Comparison of ENCODE assay signal across 3 fruit fly cellular contexts in genomic region chr3R:30734576-30734975, dm6.
A peak's percentile ranks its signal among the peaks of the same experiment; 100 is the strongest.
TF ChIP-seq lines count a peak whose summit lies in the region.

No protein-coding gene starts in this region.

- no peak for TF ChIP-seq CTCF in whole organism, embryonic (GFP tag; optimal IDR thresholded peaks at IDR 0.05; lab: Kevin White, UChicago)

TF ChIP-seq in whole organism, embryonic, 481 proteins besides CTCF, POLR2A, EP300 and RAD21 (continues in another document):
- no peak for TF ChIP-seq CG14965 (GFP tag; optimal IDR thresholded peaks at IDR 0.05; lab: Kevin White, UChicago; ENCODE audit: borderline replicate concordance)
- peak; percentile 13 for TF ChIP-seq Sox100B (GFP tag; optimal IDR thresholded peaks at IDR 0.05; lab: Kevin White, UChicago)
- no peak for TF ChIP-seq Dfd (GFP tag; optimal IDR thresholded peaks at IDR 0.05; lab: Kevin White, UChicago)
- TF ChIP-seq CG17829 (tag; optimal IDR thresholded peaks at IDR 0.05; lab: Kevin White, UChicago), result peak; percentile 57
- no peak for TF ChIP-seq CG34376 (GFP tag; optimal IDR thresholded peaks at IDR 0.05; lab: Kevin White, UChicago)
- no peak for TF ChIP-seq lov (optimal IDR thresholded peaks at IDR 0.05; lab: Kevin White, UChicago)
- no peak for TF ChIP-seq lov (GFP tag; IDR thresholded peaks at IDR 0.05; lab: Robert Waterston, UW)
- TF ChIP-seq CG18619 (GFP tag; optimal IDR thresholded peaks at IDR 0.05; lab: Kevin White, UChicago), result no peak
- no peak for TF ChIP-seq CG2120 (GFP tag; optimal IDR thresholded peaks at IDR 0.05; lab: Kevin White, UChicago)
- TF ChIP-seq H15 (GFP tag; IDR thresholded peaks at IDR 0.05; lab: Robert Waterston, UW), result no peak
- TF ChIP-seq E2f2 (GFP tag; IDR thresholded peaks at IDR 0.05; lab: Robert Waterston, UW), result no peak
- TF ChIP-seq bbx (GFP tag; IDR thresholded peaks at IDR 0.05; lab: Robert Waterston, UW; ENCODE audit: partially characterized antibody), result no peak
- TF ChIP-seq ttk (GFP tag; IDR thresholded peaks at IDR 0.05; lab: Robert Waterston, UW), result no peak
- no peak for TF ChIP-seq CG7786 (GFP tag; optimal IDR thresholded peaks at IDR 0.05; lab: Kevin White, UChicago)
- no peak for TF ChIP-seq CG7372 (GFP tag; IDR thresholded peaks at IDR 0.05; lab: Robert Waterston, UW)
- no peak for TF ChIP-seq fd64A (GFP tag; optimal IDR thresholded peaks at IDR 0.05; lab: Kevin White, UChicago)
- no peak for TF ChIP-seq fru (optimal IDR thresholded peaks at IDR 0.05; lab: Kevin White, UChicago)
- peak; percentile 31; the same call in 1 of the 2 replicates for TF ChIP-seq CG10959 (GFP tag; IDR thresholded peaks at IDR 0.05; lab: Robert Waterston, UW)
- TF ChIP-seq unpg (GFP tag; optimal IDR thresholded peaks at IDR 0.05; lab: Kevin White, UChicago), result peak; percentile 46
- TF ChIP-seq CG2129 (GFP tag; IDR thresholded peaks at IDR 0.05; lab: Robert Waterston, UW; ENCODE audit: partially characterized antibody), result no peak
- TF ChIP-seq TFAM (GFP tag; optimal IDR thresholded peaks at IDR 0.05; lab: Kevin White, UChicago), result no peak
- peak; percentile 44 for TF ChIP-seq dmrt99B (tag; optimal IDR thresholded peaks at IDR 0.05; lab: Kevin White, UChicago)
- no peak for TF ChIP-seq chn (GFP tag; optimal IDR thresholded peaks at IDR 0.05; lab: Kevin White, UChicago)
- no peak for TF ChIP-seq ATbp (GFP tag; optimal IDR thresholded peaks at IDR 0.05; lab: Kevin White, UChicago)
- TF ChIP-seq schlank (tag; optimal IDR thresholded peaks at IDR 0.05; lab: Kevin White, UChicago), result no peak
- no peak for TF ChIP-seq eyg (GFP tag; optimal IDR thresholded peaks at IDR 0.05; lab: Kevin White, UChicago)
- peak; percentile 38 for TF ChIP-seq az2 (GFP tag; optimal IDR thresholded peaks at IDR 0.05; lab: Kevin White, UChicago)
- no peak for TF ChIP-seq Usf (GFP tag; optimal IDR thresholded peaks at IDR 0.05; lab: Kevin White, UChicago)
- peak; percentile 55 for TF ChIP-seq phol (tag; optimal IDR thresholded peaks at IDR 0.05; lab: Kevin White, UChicago)
- TF ChIP-seq tx (GFP tag; optimal IDR thresholded peaks at IDR 0.05; lab: Kevin White, UChicago), result no peak
- TF ChIP-seq Eip74EF (GFP tag; optimal IDR thresholded peaks at IDR 0.05; lab: Kevin White, UChicago), result no peak

TF ChIP-seq in whole organism, prepupa, 60 proteins besides CTCF, POLR2A, EP300 and RAD21:
- 0 out of 3 replicates have a peak, but pooled peaks have one; percentile 13 for TF ChIP-seq eg (GFP tag; IDR thresholded peaks at IDR 0.05; lab: Robert Waterston, UW)
- no peak for TF ChIP-seq Ets21C (GFP tag; optimal IDR thresholded peaks at IDR 0.05; lab: Kevin White, UChicago)
- TF ChIP-seq Eip75B (GFP tag; optimal IDR thresholded peaks at IDR 0.05; lab: Kevin White, UChicago), result no peak
- TF ChIP-seq svp (GFP tag; lab: Kevin White, UChicago), result peak; percentile 30
- no peak for TF ChIP-seq CG32006 (GFP tag; optimal IDR thresholded peaks at IDR 0.05; lab: Kevin White, UChicago)
- peak; percentile 22 for TF ChIP-seq Eip78C (GFP tag; lab: Kevin White, UChicago)
- TF ChIP-seq Met (GFP tag; optimal IDR thresholded peaks at IDR 0.05; lab: Kevin White, UChicago), result no peak
- TF ChIP-seq Sox14 (GFP tag; optimal IDR thresholded peaks at IDR 0.05; lab: Kevin White, UChicago), result no peak
- TF ChIP-seq CG34406 (GFP tag; optimal IDR thresholded peaks at IDR 0.05; lab: Kevin White, UChicago), result no peak
- no peak for TF ChIP-seq Sox102F (GFP tag; optimal IDR thresholded peaks at IDR 0.05; lab: Kevin White, UChicago)
- TF ChIP-seq Hr4 (GFP tag; optimal IDR thresholded peaks at IDR 0.05; lab: Kevin White, UChicago), result no peak
- TF ChIP-seq CG3919 (GFP tag; optimal IDR thresholded peaks at IDR 0.05; lab: Kevin White, UChicago), result no peak
- TF ChIP-seq OdsH (GFP tag; optimal IDR thresholded peaks at IDR 0.05; lab: Kevin White, UChicago), result no peak
- no peak for TF ChIP-seq pdm3 (GFP tag; optimal IDR thresholded peaks at IDR 0.05; lab: Kevin White, UChicago)

TF ChIP-seq in whole organism, pupa, 21 proteins besides CTCF, POLR2A, EP300 and RAD21:
- TF ChIP-seq CG17806 (tag; optimal IDR thresholded peaks at IDR 0.05; lab: Kevin White, UChicago) (no peak), CG32121 (GFP tag; IDR thresholded peaks at IDR 0.05; lab: Robert Waterston, UW) (no peak), CG4496 (GFP tag; IDR thresholded peaks at IDR 0.05; lab: Robert Waterston, UW) (no peak), CG8159 (tag; optimal IDR thresholded peaks at IDR 0.05; lab: Kevin White, UChicago) (peak; percentile 6), Pif1A (GFP tag; optimal IDR thresholded peaks at IDR 0.05; lab: Kevin White, UChicago) (no peak), CG14655 (GFP tag; optimal IDR thresholded peaks at IDR 0.05; lab: Kevin White, UChicago) (peak; percentile 4), CG12605 (GFP tag; IDR thresholded peaks at IDR 0.05; lab: Robert Waterston, UW) (no peak), CG13204 (GFP tag; optimal IDR thresholded peaks at IDR 0.05; lab: Kevin White, UChicago) (no peak), EcR (GFP tag; optimal IDR thresholded peaks at IDR 0.05; lab: Kevin White, UChicago) (no peak), fd96Ca (GFP tag; IDR thresholded peaks at IDR 0.05; lab: Robert Waterston, UW) (no peak), CG8301 (tag; optimal IDR thresholded peaks at IDR 0.05; lab: Kevin White, UChicago) (no peak), Ets98B (GFP tag; IDR thresholded peaks at IDR 0.05; lab: Robert Waterston, UW) (no peak), CG9948 (tag; optimal IDR thresholded peaks at IDR 0.05; lab: Kevin White, UChicago) (no peak)

Comparison
In these comparisons a context has a peak if more than half of its experiments do, and no peak if none do; other contexts are left out.
1. Of the 7 proteins assayed by ChIP-seq in both whole organism, embryonic and whole organism, prepupa: peak only in whole organism, embryonic: Blimp-1, Gug and Sox102F; only in whole organism, prepupa: none; in both: none; in neither: 4.